Fruit fly (Drosophila melanogaster) whole organism, wandering third instar larva: ENCODE measurements around the gene CG11134.

Experiments
- Abd-B ChIP-seq: fragments of >200 bp; optimal IDR thresholded peaks from 2 replicates; lab custom pipeline; 2017; ENCODE audit warnings: missing biosample characterization, missing genetic modification characterization
- CG32264 ChIP-seq: fragments of 200-800 bp; sonication (Bioruptor generic); optimal IDR thresholded peaks from 2 replicates; lab custom pipeline; 2016; ENCODE audit warnings: missing biosample characterization, missing genetic modification characterization
- CG9705 ChIP-seq: fragments of 200-800 bp; sonication (Bioruptor generic); optimal IDR thresholded peaks from 2 replicates; lab custom pipeline; 2018; ENCODE audit warnings: missing biosample characterization, mild to moderate bottlenecking, missing genetic modification characterization
- CrebA ChIP-seq: fragments of 200-800 bp; sonication (Bioruptor generic); optimal IDR thresholded peaks from 2 replicates; lab custom pipeline; 2016; ENCODE audit warnings: missing biosample characterization, mild to moderate bottlenecking, missing genetic modification characterization, borderline replicate concordance
- Dfd ChIP-seq: fragments of >200 bp; optimal IDR thresholded peaks from 2 replicates; lab custom pipeline; 2017; ENCODE audit warnings: missing biosample characterization, missing genetic modification characterization
- Dif ChIP-seq: fragments of 200-275, 200-300 bp; sonication (Bioruptor generic); optimal IDR thresholded peaks from 2 replicates; lab custom pipeline; 2018; ENCODE audit warnings: missing biosample characterization, missing genetic modification characterization; ENCODE audit not compliant: partially characterized antibody
- GATAd ChIP-seq: sonication (Bioruptor generic); optimal IDR thresholded peaks from 2 replicates; lab custom pipeline; 2016; ENCODE audit warnings: missing biosample characterization, missing genetic modification characterization
- HLH106 ChIP-seq: fragments of 200-800 bp; optimal IDR thresholded peaks from 3 replicates; lab custom pipeline; 2019; ENCODE audit warnings: missing biosample characterization, mild to moderate bottlenecking, missing genetic modification characterization, moderate library complexity
- Hnf4 ChIP-seq: fragments of 200-800 bp; sonication (Bioruptor generic); optimal IDR thresholded peaks from 2 replicates; lab custom pipeline; 2016; ENCODE audit warnings: missing biosample characterization, mild to moderate bottlenecking, missing genetic modification characterization
- Hr78 ChIP-seq: fragments of >200 bp; optimal IDR thresholded peaks from 2 replicates; lab custom pipeline; 2017; ENCODE audit warnings: missing biosample characterization, missing genetic modification characterization
- Jra ChIP-seq: sonication (Bioruptor generic); optimal IDR thresholded peaks from 2 replicates; lab custom pipeline; 2016; ENCODE audit warnings: missing biosample characterization, missing genetic modification characterization
- N ChIP-seq: fragments of >200 bp; optimal IDR thresholded peaks from 2 replicates; lab custom pipeline; 2018; ENCODE audit warnings: missing biosample characterization, missing external identifiers, missing genetic modification characterization
- OdsH ChIP-seq: fragments of 200-800 bp; sonication (Bioruptor generic); optimal IDR thresholded peaks from 2 replicates; lab custom pipeline; 2016; ENCODE audit warnings: missing biosample characterization, mild to moderate bottlenecking, missing genetic modification characterization
- Rel ChIP-seq, 2 experiments: fragments of 200-800 bp; sonication (Bioruptor generic) in 1 of 2; optimal IDR thresholded peaks; 2 replicates in 1 of 2; 3 replicates in 1 of 2; lab custom pipeline; 2016 to 2019; ENCODE audit warnings: mild to moderate bottlenecking in 2 of 2, missing biosample characterization in 2 of 2, missing genetic modification characterization in 2 of 2, moderate library complexity in 1 of 2
- Sp1 ChIP-seq: fragments of 200-800 bp; sonication (Bioruptor generic); optimal IDR thresholded peaks from 3 replicates; lab custom pipeline; 2019; ENCODE audit warnings: missing biosample characterization, mild to moderate bottlenecking, missing genetic modification characterization, moderate library complexity
- Vsx2 ChIP-seq: fragments of 200-300, 225-300 bp; sonication (Bioruptor generic); optimal IDR thresholded peaks from 2 replicates; lab custom pipeline; 2018; ENCODE audit warnings: missing biosample characterization, missing genetic modification characterization; ENCODE audit not compliant: partially characterized antibody
- br ChIP-seq: fragments of 200-800 bp; sonication (Bioruptor generic); optimal IDR thresholded peaks from 2 replicates; lab custom pipeline; 2016; ENCODE audit warnings: missing biosample characterization, missing genetic modification characterization
- dl ChIP-seq, 2 experiments: fragments of 175-275, 200-275 bp in 1 of 2; fragments of 200-275 bp in 1 of 2; sonication (Bioruptor generic); optimal IDR thresholded peaks; lab custom pipeline; 2018; ENCODE audit warnings: mild to moderate bottlenecking in 2 of 2, missing biosample characterization in 2 of 2, missing genetic modification characterization in 2 of 2, moderate library complexity in 2 of 2; ENCODE audit not compliant: partially characterized antibody in 2 of 2, insufficient read depth in 1 of 2
- ey ChIP-seq: fragments of 200-800 bp; sonication (Bioruptor generic); optimal IDR thresholded peaks from 2 replicates; lab custom pipeline; 2016; ENCODE audit warnings: missing biosample characterization, missing genetic modification characterization
- foxo ChIP-seq, 2 experiments: fragments of 200-800 bp; sonication (Bioruptor generic); optimal IDR thresholded peaks; 2 replicates in 1 of 2; 3 replicates in 1 of 2; lab custom pipeline; 2016 to 2017; ENCODE audit warnings: missing biosample characterization in 2 of 2, missing genetic modification characterization in 2 of 2
- fru ChIP-seq: fragments of 200-800 bp; sonication (Bioruptor generic); optimal IDR thresholded peaks from 3 replicates; lab custom pipeline; 2016; ENCODE audit warnings: missing biosample characterization, mild to moderate bottlenecking, missing genetic modification characterization
- h ChIP-seq: fragments of 200-800 bp; sonication (Bioruptor generic); optimal IDR thresholded peaks from 3 replicates; lab custom pipeline; 2016; ENCODE audit warnings: missing biosample characterization, mild to moderate bottlenecking, missing genetic modification characterization
- jim ChIP-seq: fragments of 175-275, 200-325 bp; sonication (Bioruptor generic); optimal IDR thresholded peaks from 2 replicates; lab custom pipeline; 2016; ENCODE audit warnings: missing biosample characterization, mild to moderate bottlenecking, missing genetic modification characterization
- lola ChIP-seq: fragments of >200 bp; optimal IDR thresholded peaks from 2 replicates; lab custom pipeline; 2017; ENCODE audit warnings: missing biosample characterization, missing genetic modification characterization
- pan ChIP-seq: fragments of >200 bp; optimal IDR thresholded peaks from 2 replicates; lab custom pipeline; 2017
- psq ChIP-seq: fragments of 200-800 bp; sonication (Bioruptor generic); optimal IDR thresholded peaks from 3 replicates; lab custom pipeline; 2017; ENCODE audit warnings: missing biosample characterization, mild to moderate bottlenecking, missing genetic modification characterization, moderate library complexity
- rgr ChIP-seq: fragments of 200-800 bp; sonication (Bioruptor generic); optimal IDR thresholded peaks from 3 replicates; lab custom pipeline; 2016; ENCODE audit warnings: missing biosample characterization, mild to moderate bottlenecking, missing genetic modification characterization
- sage ChIP-seq: fragments of 200-800 bp; sonication (Bioruptor generic); optimal IDR thresholded peaks from 2 replicates; lab custom pipeline; 2016; ENCODE audit warnings: missing biosample characterization, mild to moderate bottlenecking, missing genetic modification characterization
- sv ChIP-seq: fragments of 200-800 bp; sonication (Bioruptor generic); optimal IDR thresholded peaks from 3 replicates; lab custom pipeline; 2016; ENCODE audit warnings: missing biosample characterization, missing genetic modification characterization
- tai ChIP-seq: sonication (Bioruptor generic); optimal IDR thresholded peaks from 2 replicates; lab custom pipeline; 2016; ENCODE audit warnings: missing biosample characterization, missing genetic modification characterization
- usp ChIP-seq: fragments of >200 bp; optimal IDR thresholded peaks from 2 replicates; lab custom pipeline; 2017; ENCODE audit warnings: missing biosample characterization, missing genetic modification characterization

Gene CG11134

DNA sequence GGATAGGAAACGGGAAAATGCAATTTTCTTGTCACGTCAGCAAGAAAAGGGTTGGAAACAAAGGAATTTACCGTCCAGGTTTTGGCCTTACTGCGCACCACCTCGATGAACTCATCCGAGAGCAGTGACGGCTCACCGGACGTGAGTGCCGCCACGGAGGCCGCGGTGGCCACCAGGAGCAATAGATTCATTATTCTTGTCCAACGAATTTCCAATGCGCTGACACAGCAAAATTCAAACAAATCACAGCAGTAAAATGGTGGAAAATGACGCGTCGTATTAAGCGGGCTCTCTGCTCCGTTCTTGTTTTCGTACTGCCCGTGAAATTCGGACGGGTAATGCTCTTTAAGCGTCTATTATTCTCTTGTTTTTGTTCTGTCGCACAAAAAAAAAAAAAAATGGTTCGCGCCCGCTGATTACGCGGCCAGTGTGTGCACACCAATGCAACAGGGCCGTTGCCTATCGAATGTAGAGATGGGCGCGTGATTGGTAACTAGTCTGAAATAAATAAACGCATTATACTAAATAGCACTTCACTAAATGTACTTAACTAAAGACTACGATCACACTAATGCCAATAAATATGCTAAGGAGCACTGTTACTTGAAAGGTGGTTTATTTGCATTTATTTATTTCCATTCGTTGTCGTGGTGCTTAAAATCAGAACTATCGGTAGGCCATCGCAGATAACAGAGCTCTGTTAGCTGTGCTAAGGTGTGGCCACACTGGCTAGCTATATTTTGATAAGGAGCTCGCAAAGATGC lies 44.2 kb downstream of the CG11134 start, which contains the start of the genes CtsB and amrt (continued):
- TF ChIP-seq CrebA = peak; percentile 47
- TF ChIP-seq N = no peak
- no peak for TF ChIP-seq Rel (GFP tag; optimal IDR thresholded peaks at IDR 0.05; lab: Kevin White, UChicago)
- peak; percentile 48 for TF ChIP-seq Rel (tag; optimal IDR thresholded peaks at IDR 0.05; lab: Kevin White, UChicago)
- peak; percentile 64 for TF ChIP-seq HLH106 (tag; lab: Kevin White, UChicago)
- no peak for TF ChIP-seq Dif (GFP tag; lab: Kevin White, UChicago)
- no peak for TF ChIP-seq usp (GFP tag; lab: Kevin White, UChicago)
- TF ChIP-seq Jra = peak; percentile 48
- TF ChIP-seq CG32264 (GFP tag; lab: Kevin White, UChicago) = no peak
- TF ChIP-seq CG9705 = peak; percentile 57

DNA sequence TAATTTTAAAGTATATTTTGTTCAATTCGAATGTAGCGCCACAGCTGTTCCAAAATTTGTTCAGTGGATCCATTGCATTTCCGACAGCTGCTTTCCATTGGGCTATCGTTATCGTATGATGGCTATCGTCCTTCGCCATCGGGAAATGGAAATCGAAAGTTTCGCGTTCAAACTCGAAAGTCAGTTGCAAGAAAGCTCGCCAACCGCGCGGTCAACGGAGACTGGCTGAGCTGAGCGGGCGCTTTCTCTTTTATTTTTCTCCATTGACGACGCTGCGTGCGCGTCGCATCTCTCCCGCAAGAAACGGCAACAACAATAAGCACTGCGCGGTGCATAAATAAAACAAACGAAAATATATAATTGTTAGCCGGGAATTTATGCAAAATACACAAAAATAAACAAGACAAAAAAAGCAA lies 45.8 kb downstream of the CG11134 start, which contains the start of gene inaE:
Gene inaE (plus strand): TSS at position 181 of the 416 bp plus-strand sequence.
- peak; percentile 61 for TF ChIP-seq Abd-B
- peak; percentile 41 for TF ChIP-seq Dif (GFP tag; lab: Kevin White, UChicago)
- no peak for TF ChIP-seq sage (GFP tag; lab: Kevin White, UChicago)
- TF ChIP-seq N = peak; percentile 96
- TF ChIP-seq dl (GFP tag; optimal IDR thresholded peaks at IDR 0.05; lab: Kevin White, UChicago; ENCODE audit: insufficient read depth in 1 of 2, partially characterized antibody in 2 of 2) = peak in 1 of 2 experiments; percentile 6
- TF ChIP-seq h = peak; percentile 16
- TF ChIP-seq Hr78 (GFP tag; lab: Kevin White, UChicago) = peak; percentile 60
- TF ChIP-seq Sp1 (GFP tag; lab: Kevin White, UChicago) = peak; percentile 26
- TF ChIP-seq lola (GFP tag; lab: Kevin White, UChicago) = no peak
- peak; percentile 9 for TF ChIP-seq rgr (GFP tag; lab: Kevin White, UChicago)
- TF ChIP-seq Jra = no peak
- no peak for TF ChIP-seq tai (GFP tag; lab: Kevin White, UChicago)
- TF ChIP-seq pan (lab: Kevin White, UChicago) = no peak
- no peak for TF ChIP-seq OdsH
- no peak for TF ChIP-seq Rel (GFP tag; optimal IDR thresholded peaks at IDR 0.05; lab: Kevin White, UChicago)
- peak; percentile 18 for TF ChIP-seq Rel (tag; optimal IDR thresholded peaks at IDR 0.05; lab: Kevin White, UChicago)
- TF ChIP-seq br (GFP tag; lab: Kevin White, UChicago) = no peak
- peak in 1 of 2 experiments; percentile 14 for TF ChIP-seq foxo (GFP tag; optimal IDR thresholded peaks at IDR 0.05; lab: Kevin White, UChicago)
- no peak for TF ChIP-seq GATAd (GFP tag; lab: Kevin White, UChicago)
- no peak for TF ChIP-seq Dfd (GFP tag; lab: Kevin White, UChicago)
- TF ChIP-seq Vsx2 (GFP tag; lab: Kevin White, UChicago) = peak; percentile 9
- no peak for TF ChIP-seq jim

DNA sequence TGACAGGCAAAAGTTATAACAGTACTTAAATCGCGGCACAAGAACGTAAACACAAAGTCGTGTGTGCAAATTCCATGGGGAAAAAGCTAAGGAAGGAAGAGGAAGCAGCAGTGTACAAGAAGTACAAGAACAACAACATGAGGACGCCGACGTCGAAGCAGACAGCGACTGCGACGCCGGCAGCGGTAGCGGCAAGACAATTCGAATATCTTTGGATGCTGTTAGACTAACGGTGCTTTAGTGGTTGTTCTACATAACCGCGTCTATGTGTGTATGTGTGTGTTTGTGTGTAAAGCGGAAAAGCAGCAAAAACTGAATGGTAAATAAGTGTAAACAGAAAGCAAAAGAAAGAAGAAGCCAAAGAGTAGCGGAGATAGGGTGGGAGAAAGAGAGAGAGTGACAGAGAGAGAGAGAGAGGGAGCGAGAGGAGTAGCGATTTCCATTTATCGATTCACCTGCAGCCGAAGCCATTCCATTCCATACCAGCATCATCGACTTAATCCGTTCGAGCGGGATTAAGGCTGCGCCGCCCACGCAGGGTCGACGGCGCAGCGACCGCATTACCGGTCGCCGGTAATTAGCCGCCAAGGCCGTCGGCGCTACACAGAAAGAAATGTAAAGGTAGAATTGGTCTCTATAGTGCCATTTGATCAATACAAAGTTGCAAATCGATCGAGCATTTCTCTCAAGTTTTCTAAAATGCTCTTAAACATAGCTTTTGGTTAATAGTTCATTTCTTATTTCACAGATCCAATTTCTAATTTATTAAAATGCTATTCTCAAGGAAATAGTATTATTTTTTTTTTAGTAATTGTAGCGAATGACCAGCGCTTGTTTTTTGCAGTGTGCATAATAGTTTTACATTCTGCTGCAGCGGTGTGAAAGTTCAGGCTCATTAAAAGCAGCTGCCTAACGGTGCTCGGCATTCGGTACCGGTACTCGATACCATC lies 46.5 kb downstream of the CG11134 start:
- TF ChIP-seq ey (peak; percentile 4), CG9705 (no peak), Hnf4 (GFP tag; lab: Kevin White, UChicago) (no peak), sv (no peak), lola (GFP tag; lab: Kevin White, UChicago) (no peak), CG32264 (GFP tag; lab: Kevin White, UChicago) (no peak), h (peak; percentile 14), psq (GFP tag; lab: Kevin White, UChicago) (peak; percentile 68), fru (GFP tag; lab: Kevin White, UChicago) (peak; percentile 36), Sp1 (GFP tag; lab: Kevin White, UChicago) (no peak), Jra (no peak), foxo (GFP tag; optimal IDR thresholded peaks at IDR 0.05; lab: Kevin White, UChicago) (peak in 1 of 2 experiments; percentile 38)
- TF ChIP-seq, all 38 proteins: peak for 5
